Fruit fly (Drosophila melanogaster) whole organism, prepupa: Measurements from ENCODE around the gene CG2924.

ENCODE experiments used
- Blimp-1 ChIP-seq: fragments of 200-800 bp; sonication (Bioruptor generic); optimal IDR thresholded peaks from 3 replicates; lab custom pipeline; 2017; ENCODE audit warnings: missing biosample characterization, missing genetic modification characterization, mild to moderate bottlenecking, moderate library complexity, missing genetic modification reagents
- CG16779 ChIP-seq: fragments of 200-800 bp; sonication (Bioruptor generic); optimal IDR thresholded peaks from 3 replicates; lab custom pipeline; 2017; ENCODE audit warnings: missing biosample characterization, mild to moderate bottlenecking, missing genetic modification characterization
- CG4318 ChIP-seq: fragments of 200-800 bp; sonication (Bioruptor generic); optimal IDR thresholded peaks from 3 replicates; lab custom pipeline; 2017; ENCODE audit warnings: missing biosample characterization, mild to moderate bottlenecking, missing genetic modification characterization
- CG6808 ChIP-seq: fragments of 200-800 bp; sonication (Bioruptor generic); optimal IDR thresholded peaks from 3 replicates; lab custom pipeline; 2017; ENCODE audit warnings: missing biosample characterization, missing genetic modification characterization, mild to moderate bottlenecking, moderate library complexity, missing genetic modification reagents
- CG8319 ChIP-seq: fragments of 200-800 bp; sonication (Bioruptor generic); optimal IDR thresholded peaks from 3 replicates; lab custom pipeline; 2016; ENCODE audit warnings: missing biosample characterization, missing genetic modification characterization
- Ets96B ChIP-seq: fragments of 200-800 bp; optimal IDR thresholded peaks from 2 replicates; lab custom pipeline; 2019; ENCODE audit warnings: missing biosample characterization, mild to moderate bottlenecking, missing genetic modification characterization, moderate library complexity
- dsx ChIP-seq: fragments of 200-800 bp; optimal IDR thresholded peaks from 3 replicates; lab custom pipeline; 2019; ENCODE audit warnings: missing biosample characterization, mild to moderate bottlenecking, missing genetic modification characterization, moderate library complexity; ENCODE audit not compliant: poor library complexity, severe bottlenecking
- fkh ChIP-seq: fragments of 200-800 bp; sonication (Bioruptor generic); optimal IDR thresholded peaks from 3 replicates; lab custom pipeline; 2017; ENCODE audit warnings: missing biosample characterization, mild to moderate bottlenecking, missing genetic modification characterization, moderate library complexity
- spab ChIP-seq: fragments of 200-800 bp; sonication (Bioruptor generic); optimal IDR thresholded peaks from 2 replicates; lab custom pipeline; 2017; ENCODE audit warnings: missing biosample characterization, mild to moderate bottlenecking, missing genetic modification characterization, missing genetic modification reagents

DNA sequence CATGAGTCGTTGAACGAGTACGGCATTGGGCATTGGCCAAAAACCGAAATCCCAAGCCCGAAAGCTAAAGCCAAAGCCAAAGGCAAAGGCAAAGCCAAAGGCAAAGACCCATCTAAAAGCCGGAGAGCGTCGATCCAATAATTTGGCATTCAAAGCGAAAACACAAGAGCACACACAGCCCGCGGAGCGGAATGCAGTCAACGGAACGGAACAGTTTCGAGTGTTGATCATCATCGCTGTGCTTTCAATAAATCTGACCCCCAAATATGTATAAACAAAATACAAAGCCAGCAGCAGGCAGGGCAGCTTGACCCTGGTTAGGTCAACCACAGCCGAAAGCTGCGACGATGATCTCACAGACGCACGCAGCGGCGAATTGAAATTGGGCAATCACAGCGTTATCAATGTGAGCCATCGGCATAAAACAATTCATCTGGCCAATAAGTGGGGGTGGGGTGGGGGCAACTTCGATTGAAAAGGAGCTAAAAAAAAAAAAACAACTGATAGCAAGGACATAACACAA lies 8.3 kb upstream of the CG2924 start:
- TF ChIP-seq dsx (GFP tag; lab: Kevin White, UChicago): no peak
- TF ChIP-seq CG16779 (tag; lab: Kevin White, UChicago): no peak
- TF ChIP-seq Ets96B (tag; lab: Kevin White, UChicago): no peak
- no peak for TF ChIP-seq spab (GFP tag; lab: Kevin White, UChicago)
- TF ChIP-seq fkh (GFP tag; lab: Kevin White, UChicago): no peak
- no peak for TF ChIP-seq CG6808 (GFP tag; lab: Kevin White, UChicago)
- TF ChIP-seq Blimp-1 (GFP tag; lab: Kevin White, UChicago): no peak
- TF ChIP-seq CG8319 (GFP tag; lab: Kevin White, UChicago): no peak
- TF ChIP-seq CG4318 (GFP tag; lab: Kevin White, UChicago): no peak
